Worm (Caenorhabditis elegans) whole organism, late embryonic: Measurements from ENCODE around the gene col-160.

ENCODE experiments used
- C08G9.2 ChIP-seq: sonication (generic microtip); optimal IDR thresholded peaks from 2 replicates; lab custom pipeline; 2016; ENCODE audit warnings: mild to moderate bottlenecking, missing genetic modification characterization, moderate library complexity, missing compliant biosample characterization
- K09A11.1 ChIP-seq: sonication (generic microtip); optimal IDR thresholded peaks from 2 replicates; lab custom pipeline; 2017; ENCODE audit warnings: antibody characterized with exemption, mild to moderate bottlenecking, missing genetic modification characterization, missing compliant biosample characterization; ENCODE audit not compliant: insufficient read depth
- ceh-19 ChIP-seq: fragments of 200-800 bp; sonication (Bioruptor generic); optimal IDR thresholded peaks from 2 replicates; lab custom pipeline; 2018; ENCODE audit warnings: mild to moderate bottlenecking, missing genetic modification characterization, missing compliant biosample characterization
- ceh-2 ChIP-seq: sonication (generic microtip); optimal IDR thresholded peaks from 2 replicates; lab custom pipeline; 2016; ENCODE audit warnings: missing genotype, missing genetic modification characterization, missing compliant biosample characterization
- ceh-24 ChIP-seq: sonication (generic microtip); optimal IDR thresholded peaks from 2 replicates; lab custom pipeline; 2016; ENCODE audit warnings: mild to moderate bottlenecking, missing genetic modification characterization, missing compliant biosample characterization
- ceh-30 ChIP-seq: fragments of 150-350 bp; optimal IDR thresholded peaks from 2 replicates; lab custom pipeline; 2014; ENCODE audit warnings: missing biosample characterization, missing genetic modification characterization
- ceh-31 ChIP-seq: sonication (generic microtip); optimal IDR thresholded peaks from 2 replicates; lab custom pipeline; 2016; ENCODE audit warnings: missing genetic modification characterization, missing compliant biosample characterization
- ceh-34 ChIP-seq: sonication (generic microtip); optimal IDR thresholded peaks from 2 replicates; lab custom pipeline; 2016; ENCODE audit warnings: mild to moderate bottlenecking, missing genetic modification characterization, missing compliant biosample characterization
- che-1 ChIP-seq: sonication (generic microtip); optimal IDR thresholded peaks from 2 replicates; lab custom pipeline; 2016; ENCODE audit warnings: mild to moderate bottlenecking, missing genetic modification characterization, missing compliant biosample characterization
- dmd-4 ChIP-seq: sonication (generic microtip); optimal IDR thresholded peaks from 2 replicates; lab custom pipeline; 2016; ENCODE audit warnings: borderline replicate concordance, missing genetic modification characterization, missing compliant biosample characterization
- elt-2 ChIP-seq: sonication (generic microtip); optimal IDR thresholded peaks from 2 replicates; lab custom pipeline; 2016; ENCODE audit warnings: missing genetic modification reagents, missing genetic modification characterization, missing compliant biosample characterization
- elt-4 ChIP-seq: sonication (generic microtip); optimal IDR thresholded peaks from 2 replicates; lab custom pipeline; 2016; ENCODE audit warnings: missing genetic modification characterization, missing compliant biosample characterization
- fkh-10 ChIP-seq: fragments of 150-350 bp; optimal IDR thresholded peaks from 2 replicates; lab custom pipeline; 2014; ENCODE audit warnings: missing biosample characterization, missing genetic modification reagents, missing genetic modification characterization
- gmeb-2 ChIP-seq: sonication (generic microtip); optimal IDR thresholded peaks from 2 replicates; lab custom pipeline; 2016; ENCODE audit warnings: missing genetic modification characterization, inconsistent platforms, missing compliant biosample characterization
- hlh-15 ChIP-seq: sonication (generic microtip); optimal IDR thresholded peaks from 2 replicates; lab custom pipeline; 2016; ENCODE audit warnings: missing genetic modification characterization, missing compliant biosample characterization
- hlh-30 ChIP-seq: sonication (generic microtip); optimal IDR thresholded peaks from 2 replicates; lab custom pipeline; 2017; ENCODE audit warnings: antibody characterized with exemption, missing genetic modification characterization, missing compliant biosample characterization; ENCODE audit not compliant: insufficient read depth
- hlh-6 ChIP-seq: sonication (generic microtip); optimal IDR thresholded peaks from 2 replicates; lab custom pipeline; 2016; ENCODE audit warnings: missing genotype, missing genetic modification characterization, missing compliant biosample characterization
- hlh-8 ChIP-seq: sonication (generic microtip); optimal IDR thresholded peaks from 2 replicates; lab custom pipeline; 2016; ENCODE audit warnings: missing genotype, missing genetic modification characterization, missing compliant biosample characterization
- lim-6 ChIP-seq: sonication (generic microtip); optimal IDR thresholded peaks from 2 replicates; lab custom pipeline; 2016; ENCODE audit warnings: missing genetic modification characterization, missing compliant biosample characterization
- madf-2 ChIP-seq: sonication (generic microtip); optimal IDR thresholded peaks from 2 replicates; lab custom pipeline; 2017; ENCODE audit warnings: missing genetic modification characterization, missing compliant biosample characterization
- nfya-1 ChIP-seq: sonication (generic microtip); optimal IDR thresholded peaks from 2 replicates; lab custom pipeline; 2017; ENCODE audit warnings: missing genetic modification characterization, mild to moderate bottlenecking, missing compliant biosample characterization, antibody characterized with exemption, moderate library complexity
- nhr-232 ChIP-seq: sonication (generic microtip); optimal IDR thresholded peaks from 2 replicates; lab custom pipeline; 2016; ENCODE audit warnings: missing genetic modification characterization, missing compliant biosample characterization
- npax-4 ChIP-seq: sonication (generic microtip); optimal IDR thresholded peaks from 2 replicates; lab custom pipeline; 2016; ENCODE audit warnings: missing genetic modification characterization, missing compliant biosample characterization
- odd-2 ChIP-seq: sonication (generic microtip); optimal IDR thresholded peaks from 2 replicates; lab custom pipeline; 2017; ENCODE audit warnings: antibody characterized with exemption, mild to moderate bottlenecking, missing genetic modification characterization, missing compliant biosample characterization
- pax-1 ChIP-seq: fragments of 150-350 bp; optimal IDR thresholded peaks from 2 replicates; lab custom pipeline; 2014; ENCODE audit warnings: missing biosample characterization, missing genetic modification characterization
- pha-2 ChIP-seq: sonication (generic microtip); optimal IDR thresholded peaks from 2 replicates; lab custom pipeline; 2017; ENCODE audit warnings: mild to moderate bottlenecking, missing genetic modification characterization, missing compliant biosample characterization
- pha-4 ChIP-seq: fragments of 150-350 bp; optimal IDR thresholded peaks from 2 replicates; lab custom pipeline; 2018; ENCODE audit warnings: missing biosample characterization, missing genetic modification reagents, missing genetic modification characterization
- pqm-1 ChIP-seq: sonication (generic microtip); optimal IDR thresholded peaks from 2 replicates; lab custom pipeline; 2016; ENCODE audit warnings: missing genetic modification characterization, missing compliant biosample characterization
- pros-1 ChIP-seq: fragments of 150-350 bp; optimal IDR thresholded peaks from 2 replicates; lab custom pipeline; 2014; ENCODE audit warnings: missing biosample characterization, missing genetic modification reagents, missing genetic modification characterization
- sdc-2 ChIP-seq: sonication (generic microtip); optimal IDR thresholded peaks from 2 replicates; lab custom pipeline; 2016; ENCODE audit warnings: missing genotype, missing genetic modification characterization, missing compliant biosample characterization
- sox-2 ChIP-seq: fragments of 200-800 bp; sonication (Bioruptor generic); IDR thresholded peaks from 2 replicates; pipeline ENCODE4 v1.3.6; 2022; ENCODE audit warnings: missing genetic modification reagents, missing genetic modification characterization, missing compliant biosample characterization
- sox-4 ChIP-seq: sonication (generic microtip); optimal IDR thresholded peaks from 2 replicates; lab custom pipeline; 2017; ENCODE audit warnings: mild to moderate bottlenecking, missing genetic modification characterization, inconsistent platforms, missing compliant biosample characterization
- tbx-2 ChIP-seq: sonication (generic microtip); optimal IDR thresholded peaks from 2 replicates; lab custom pipeline; 2016; ENCODE audit warnings: missing genetic modification characterization, missing compliant biosample characterization
- unc-55 ChIP-seq: sonication (generic microtip); optimal IDR thresholded peaks from 2 replicates; lab custom pipeline; 2017; ENCODE audit warnings: missing biosample characterization, missing genetic modification reagents, missing genetic modification characterization
- ztf-16 ChIP-seq: sonication (generic microtip); optimal IDR thresholded peaks from 2 replicates; lab custom pipeline; 2017; ENCODE audit warnings: missing genetic modification characterization, missing compliant biosample characterization

col-160 gene

ce11 chrV:13229538-13229937 lies 27.5 kb upstream of the col-160 start:
- TF ChIP-seq hlh-8 (no peak), K09A11.1 (tag; lab: Kevin White, UChicago) (no peak), nhr-232 (tag; lab: Kevin White, UChicago) (no peak), C08G9.2 (tag; lab: Kevin White, UChicago) (no peak), npax-4 (tag; lab: Kevin White, UChicago) (no peak)

ce11 chrV:13221066-13221465 lies 19.1 kb upstream of the col-160 start:
- TF ChIP-seq pha-2 (tag; lab: Kevin White, UChicago) (no peak), odd-2 (no peak), pax-1 (tag; lab: Kevin White, UChicago) (no peak), madf-2 (tag; lab: Kevin White, UChicago) (no peak), hlh-15 (no peak), pqm-1 (tag; lab: Kevin White, UChicago) (no peak), ceh-30 (tag; lab: Kevin White, UChicago) (no peak), sdc-2 (no peak), sox-2 (GFP tag; lab: Robert Waterston, UW) (no peak), tbx-2 (tag; lab: Kevin White, UChicago) (no peak), pros-1 (no peak), sox-4 (no peak), ztf-16 (no peak), elt-4 (no peak), fkh-10 (GFP tag; lab: Kevin White, UChicago) (no peak), nfya-1 (no peak), hlh-6 (tag; lab: Kevin White, UChicago) (no peak)

ce11 chrV:13212584-13212983 lies 10.6 kb upstream of the col-160 start:
- no peak for TF ChIP-seq ceh-34
- TF ChIP-seq pqm-1 (tag; lab: Kevin White, UChicago), result peak; percentile 42
- no peak for TF ChIP-seq hlh-30
- TF ChIP-seq gmeb-2, result no peak
- no peak for TF ChIP-seq ceh-2 (tag; lab: Kevin White, UChicago)
- peak; percentile 94 for TF ChIP-seq elt-2 (tag; lab: Kevin White, UChicago)
- no peak for TF ChIP-seq nfya-1
- TF ChIP-seq, all 69 proteins: peak for 2

ce11 chrV:13209567-13209966 lies 7.6 kb upstream of the col-160 start, which contains the start of gene F57B1.6:
F57B1.6 (plus strand) TSS chrV:13209645.
- TF ChIP-seq ceh-24 (tag; lab: Kevin White, UChicago), result no peak
- TF ChIP-seq ceh-19 (GFP tag; lab: Kevin White, UChicago), result no peak
- TF ChIP-seq K09A11.1 (tag; lab: Kevin White, UChicago), result no peak
- TF ChIP-seq pha-2 (tag; lab: Kevin White, UChicago), result no peak
- TF ChIP-seq lim-6 (tag; lab: Kevin White, UChicago), result no peak

ce11 chrV:13207426-13207825 lies 5.4 kb upstream of the col-160 start, which contains the start of gene F57B1.5:
F57B1.5 (plus strand) TSS chrV:13207726.
- no peak for TF ChIP-seq che-1 (tag; lab: Kevin White, UChicago)
- TF ChIP-seq unc-55 (GFP tag; lab: Kevin White, UChicago), result no peak
- TF ChIP-seq elt-4, result no peak
- no peak for TF ChIP-seq hlh-15
- TF ChIP-seq ceh-31 (tag; lab: Kevin White, UChicago), result no peak
- TF ChIP-seq lim-6 (tag; lab: Kevin White, UChicago), result no peak
- no peak for TF ChIP-seq dmd-4 (tag; lab: Kevin White, UChicago)
- no peak for TF ChIP-seq pha-4
